Worm (Caenorhabditis elegans) whole organism, late embryonic: Measurements from ENCODE around the gene rpi-1.

ENCODE experiments used
- K09A11.1 ChIP-seq: sonication (generic microtip); optimal IDR thresholded peaks from 2 replicates; lab custom pipeline; 2017; ENCODE audit warnings: antibody characterized with exemption, mild to moderate bottlenecking, missing genetic modification characterization, missing compliant biosample characterization; ENCODE audit not compliant: insufficient read depth
- ahr-1 ChIP-seq: sonication (generic microtip); optimal IDR thresholded peaks from 2 replicates; lab custom pipeline; 2016; ENCODE audit warnings: missing genetic modification characterization, missing compliant biosample characterization
- ama-1 ChIP-seq: fragments of 150-350 bp; optimal IDR thresholded peaks from 2 replicates; lab custom pipeline; 2014
- ceh-14 ChIP-seq: sonication (generic microtip); optimal IDR thresholded peaks from 2 replicates; lab custom pipeline; 2016; ENCODE audit warnings: missing genotype, missing genetic modification characterization, missing compliant biosample characterization
- ceh-18 ChIP-seq: sonication (generic microtip); optimal IDR thresholded peaks from 2 replicates; lab custom pipeline; 2016; ENCODE audit warnings: missing genetic modification characterization, missing compliant biosample characterization
- ceh-2 ChIP-seq: sonication (generic microtip); optimal IDR thresholded peaks from 2 replicates; lab custom pipeline; 2016; ENCODE audit warnings: missing genotype, missing genetic modification characterization, missing compliant biosample characterization
- dve-1 ChIP-seq: sonication (generic microtip); optimal IDR thresholded peaks from 2 replicates; lab custom pipeline; 2017; ENCODE audit warnings: antibody characterized with exemption, mild to moderate bottlenecking, missing genetic modification characterization, missing compliant biosample characterization
- fkh-6 ChIP-seq: sonication (generic microtip); optimal IDR thresholded peaks from 2 replicates; lab custom pipeline; 2016; ENCODE audit warnings: missing genetic modification characterization, missing compliant biosample characterization
- lim-6 ChIP-seq: sonication (generic microtip); optimal IDR thresholded peaks from 2 replicates; lab custom pipeline; 2016; ENCODE audit warnings: missing genetic modification characterization, missing compliant biosample characterization
- lin-11 ChIP-seq: fragments of 200-800 bp; sonication (Bioruptor generic); optimal IDR thresholded peaks from 2 replicates; lab custom pipeline; 2018; ENCODE audit warnings: mild to moderate bottlenecking, missing genetic modification characterization, missing compliant biosample characterization
- mec-3 ChIP-seq: sonication (generic microtip); optimal IDR thresholded peaks from 2 replicates; lab custom pipeline; 2016; ENCODE audit warnings: borderline replicate concordance, missing genetic modification characterization, missing compliant biosample characterization
- nhr-11 ChIP-seq: fragments of 150-350 bp; optimal IDR thresholded peaks from 2 replicates; lab custom pipeline; 2014; ENCODE audit warnings: missing biosample characterization, missing genetic modification characterization
- tbx-7 ChIP-seq: sonication (generic microtip); optimal IDR thresholded peaks from 2 replicates; lab custom pipeline; 2016; ENCODE audit warnings: missing genotype, missing genetic modification characterization, missing compliant biosample characterization
- unc-55 ChIP-seq: sonication (generic microtip); optimal IDR thresholded peaks from 2 replicates; lab custom pipeline; 2017; ENCODE audit warnings: missing biosample characterization, missing genetic modification reagents, missing genetic modification characterization

DNA sequence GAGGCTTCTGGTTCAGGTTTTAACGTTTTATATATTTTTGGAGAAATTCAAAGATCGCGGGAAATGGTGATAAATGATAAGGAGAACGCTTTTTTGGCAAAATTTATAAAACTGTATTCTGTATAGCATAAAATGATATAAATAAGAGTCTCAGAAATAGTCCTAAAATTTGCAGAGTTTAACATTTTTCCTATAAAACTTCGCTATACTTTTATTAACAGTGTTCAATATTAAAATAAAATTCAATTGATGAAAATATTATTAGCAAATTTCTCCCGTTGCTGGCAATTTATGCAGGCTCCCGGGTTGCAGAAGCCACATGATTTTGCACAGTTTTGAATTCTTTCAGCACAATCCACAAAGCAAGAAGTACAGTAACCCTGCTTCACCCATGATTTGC, 36.7 kb upstream of the rpi-1 start, which contains the start of gene F01D5.2:
- TF ChIP-seq lim-6 (tag; lab: Kevin White, UChicago) (no peak), nhr-11 (no peak), ahr-1 (tag; lab: Kevin White, UChicago) (no peak), ama-1 (lab: Kevin White, UChicago) (no peak), mec-3 (tag; lab: Kevin White, UChicago) (no peak), lin-11 (tag; lab: Kevin White, UChicago) (no peak), ceh-14 (tag; lab: Kevin White, UChicago) (no peak), unc-55 (GFP tag; lab: Kevin White, UChicago) (no peak), ceh-18 (tag; lab: Kevin White, UChicago) (no peak), K09A11.1 (tag; lab: Kevin White, UChicago) (no peak), dve-1 (tag; lab: Kevin White, UChicago) (no peak), ceh-2 (tag; lab: Kevin White, UChicago) (no peak), tbx-7 (tag; lab: Kevin White, UChicago) (no peak), fkh-6 (no peak)
